Fruit fly (Drosophila melanogaster): ENCODE data around the gene Ir75c.

- TF ChIP-seq insv (optimal IDR thresholded peaks at IDR 0.05) (no peak), Sin3A (optimal IDR thresholded peaks at IDR 0.05) (no peak), Myc (optimal IDR thresholded peaks at IDR 0.05) (no peak)
Measured at dm6 chr3L:17797494-17797893, 25.1 kb downstream of the Ir75c start, which contains the start of gene CG42816.
